Worm (Caenorhabditis elegans): Measurements from ENCODE around the gene srw-119.

DNA sequence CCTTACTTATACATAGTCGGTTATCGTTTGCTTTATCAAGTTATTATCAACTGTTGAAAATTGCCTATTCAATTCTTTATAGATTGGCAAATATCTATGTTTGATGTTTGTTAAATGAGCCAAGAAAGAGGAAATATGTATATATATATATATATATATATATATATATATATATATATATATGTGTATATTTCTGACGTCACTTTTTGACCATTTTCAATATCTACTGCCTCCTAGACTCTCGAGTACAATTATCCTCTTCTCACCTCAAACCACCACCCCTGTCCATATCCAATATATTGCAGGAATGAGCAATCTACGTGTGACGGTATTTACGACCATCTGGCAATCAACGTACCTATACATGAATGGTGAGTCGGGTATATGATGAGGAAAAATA, 45.2 kb upstream of the srw-119 start, which contains the start of gene F59D6.1:
- no peak for TF ChIP-seq W03F9.2 (tag; optimal IDR thresholded peaks at IDR 0.05)
- no peak for TF ChIP-seq dao-5 (tag; optimal IDR thresholded peaks at IDR 0.05)

All from whole organism, L4/young adult.